Worm (Caenorhabditis elegans): ENCODE measurements around the gene mak-1.
A peak's percentile ranks its signal among the peaks of the same experiment; 100 is the strongest.

mak-1 gene

DNA sequence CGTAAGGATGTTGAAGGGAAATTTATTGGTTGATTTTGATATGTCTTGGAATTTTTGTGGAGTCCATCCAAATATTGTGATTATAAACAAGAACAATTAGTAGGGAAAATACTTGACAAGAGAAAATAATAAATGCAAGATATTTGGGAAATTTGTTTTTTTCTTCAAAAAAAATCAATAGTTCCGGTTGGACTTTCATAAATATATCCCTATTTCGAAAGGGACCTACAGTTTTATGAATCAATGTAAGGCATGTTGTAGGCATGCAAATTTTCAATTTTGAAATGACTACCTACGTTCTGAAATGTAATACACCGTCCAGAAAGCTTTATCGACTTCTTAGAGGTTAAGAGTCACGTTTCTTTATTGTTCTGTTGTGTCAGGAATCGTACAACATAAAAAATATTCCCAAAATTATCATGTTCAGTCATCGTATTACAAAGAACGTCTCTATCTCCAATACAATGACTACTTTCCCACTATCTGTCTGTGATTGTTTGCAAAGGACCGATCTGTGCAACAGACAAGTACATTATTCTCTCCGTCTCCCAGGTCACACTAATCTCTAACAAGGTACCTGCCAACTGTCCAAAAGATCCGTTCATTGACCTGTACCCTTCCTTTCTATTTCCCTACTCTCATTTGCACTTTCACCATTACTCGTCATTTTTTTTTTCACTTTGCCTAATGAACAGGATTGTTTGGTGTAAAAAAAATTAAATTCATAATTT, 46.1 kb downstream of the mak-1 start, which contains the start of gene F07H5.13 (continued):
- TF ChIP-seq cebp-1 (GFP tag; IDR thresholded peaks at IDR 0.05), result no peak
- TF ChIP-seq cebp-1 (tag; optimal IDR thresholded peaks at IDR 0.05), result peak; percentile 51
- TF ChIP-seq rpc-1 (optimal IDR thresholded peaks at IDR 0.05), result no peak
- no peak for TF ChIP-seq rpc-1 (tag; optimal IDR thresholded peaks at IDR 0.05)
- no peak for TF ChIP-seq F37B4.10 (GFP tag; IDR thresholded peaks at IDR 0.05)
- TF ChIP-seq T07F8.4 (tag; optimal IDR thresholded peaks at IDR 0.05), result no peak

DNA sequence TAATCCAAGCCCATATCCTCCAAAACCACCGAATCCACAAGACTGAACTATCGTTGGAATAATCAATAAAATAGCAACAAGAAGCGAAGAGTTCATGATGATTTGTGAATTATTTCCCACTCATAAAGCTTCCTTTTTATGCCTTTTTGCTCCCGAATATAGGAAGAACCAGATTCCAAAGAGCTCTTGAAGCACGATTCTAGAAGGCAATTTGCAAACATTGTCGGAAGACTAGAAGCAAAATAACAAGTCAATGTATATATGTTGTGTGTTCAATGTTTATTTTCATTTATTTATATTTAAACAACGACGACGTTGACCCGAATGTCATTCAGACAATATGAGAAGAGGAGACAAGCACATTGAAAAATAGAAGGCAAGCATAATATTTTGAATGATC, 48.8 kb downstream of the mak-1 start, which contains the start of gene idpa-2:
idpa-2 (minus strand) TSS at position 101 of the 400 bp plus-strand sequence.
- TF ChIP-seq ets-4 (GFP tag; optimal IDR thresholded peaks at IDR 0.05) (no peak), ceh-100 (GFP tag; IDR thresholded peaks at IDR 0.05) (no peak), chd-7 (tag; optimal IDR thresholded peaks at IDR 0.05) (no peak), rec-8 (tag; optimal IDR thresholded peaks at IDR 0.05) (no peak), ztf-18 (tag; optimal IDR thresholded peaks at IDR 0.05) (no peak), B0035.1 (tag; optimal IDR thresholded peaks at IDR 0.05) (no peak), snpc-1.1 (tag; optimal IDR thresholded peaks at IDR 0.05; ENCODE audit: insufficient read depth) (no peak)

DNA sequence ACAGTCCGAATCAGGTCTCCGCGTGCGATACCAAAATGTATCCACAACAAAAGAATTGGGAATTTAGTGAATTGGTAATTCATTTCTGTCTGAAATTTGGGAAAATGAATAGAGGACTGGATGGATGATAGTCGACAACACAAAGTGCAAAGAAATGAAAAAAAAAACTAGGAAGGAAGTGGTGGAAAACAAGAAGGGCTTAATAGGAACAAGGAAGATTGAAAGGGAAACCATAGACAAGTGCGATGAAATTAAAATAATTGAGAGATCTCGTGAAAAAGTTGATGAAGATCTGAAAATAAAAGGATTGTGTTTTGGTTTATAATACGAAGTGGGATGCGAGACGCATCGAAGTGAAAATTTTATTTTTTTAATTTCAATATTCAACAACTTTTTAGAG, 50.2 kb downstream of the mak-1 start, which contains the start of gene F07H5.7:
F07H5.7 (minus strand) TSS at position 101 of the 400 bp plus-strand sequence.
- TF ChIP-seq tlf-1 (GFP tag; optimal IDR thresholded peaks at IDR 0.05) (no peak), bed-2 (GFP tag; IDR thresholded peaks at IDR 0.05) (no peak), ets-4 (GFP tag; optimal IDR thresholded peaks at IDR 0.05) (no peak), efl-1 (GFP tag; optimal IDR thresholded peaks at IDR 0.05) (no peak), T07F8.4 (tag; optimal IDR thresholded peaks at IDR 0.05) (no peak), snpc-1.3 (tag; optimal IDR thresholded peaks at IDR 0.05; ENCODE audit: insufficient read depth) (no peak), Y56A3A.18 (GFP tag; IDR thresholded peaks at IDR 0.05) (no peak), unc-62 (GFP tag; optimal IDR thresholded peaks at IDR 0.05) (no peak), F23B12.7 (tag; optimal IDR thresholded peaks at IDR 0.05; ENCODE audit: insufficient read depth) (no peak), Y67H2A.10 (GFP tag; conservative IDR thresholded peaks at IDR 0.05) (no peak), D2030.7 (GFP tag; IDR thresholded peaks at IDR 0.05) (no peak), mes-4 (tag; optimal IDR thresholded peaks at IDR 0.05) (no peak)

DNA sequence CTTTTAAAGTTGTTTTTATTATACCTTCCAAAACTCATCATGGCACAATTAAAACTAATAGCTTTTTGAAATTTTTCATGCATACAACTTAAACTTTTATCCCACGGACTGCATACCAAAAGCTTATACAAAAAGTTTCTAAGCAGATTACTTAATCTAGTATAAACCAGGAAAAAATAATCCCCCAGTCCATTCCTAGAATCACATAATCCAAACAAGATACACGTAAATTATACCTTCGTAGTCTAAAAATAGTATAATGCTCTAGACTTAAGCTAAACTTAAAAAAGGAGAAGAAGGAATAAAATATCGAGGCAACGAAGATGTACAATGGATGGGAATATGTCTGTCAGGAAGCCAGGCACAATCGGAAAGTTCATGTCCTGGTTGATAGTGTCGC, 51.4 kb downstream of the mak-1 start:
- TF ChIP-seq lsy-27 (tag; optimal IDR thresholded peaks at IDR 0.05; ENCODE audit: borderline replicate concordance, insufficient read depth), result no peak
- no peak for TF ChIP-seq rpc-1 (optimal IDR thresholded peaks at IDR 0.05)
- TF ChIP-seq rpc-1 (tag; optimal IDR thresholded peaks at IDR 0.05), result no peak
- no peak for TF ChIP-seq K11D2.4 (GFP tag; IDR thresholded peaks at IDR 0.05)
- TF ChIP-seq F52B5.7 (tag; optimal IDR thresholded peaks at IDR 0.05), result no peak
- TF ChIP-seq B0035.1 (tag; optimal IDR thresholded peaks at IDR 0.05), result no peak
- no peak for TF ChIP-seq cebp-2 (GFP tag; IDR thresholded peaks at IDR 0.05)
- no peak for TF ChIP-seq sptf-2 (GFP tag; optimal IDR thresholded peaks at IDR 0.05)
- TF ChIP-seq B0261.1 (tag; optimal IDR thresholded peaks at IDR 0.05), result no peak
- TF ChIP-seq F55B11.4 (tag; optimal IDR thresholded peaks at IDR 0.05; ENCODE audit: borderline replicate concordance, insufficient read depth), result no peak
- TF ChIP-seq nhr-27 (tag; optimal IDR thresholded peaks at IDR 0.05), result no peak
- no peak for TF ChIP-seq sea-2 (GFP tag; IDR thresholded peaks at IDR 0.05)
- TF ChIP-seq madf-10 (tag; optimal IDR thresholded peaks at IDR 0.05), result no peak
- no peak for TF ChIP-seq ceh-40 (GFP tag; IDR thresholded peaks at IDR 0.05)
- TF ChIP-seq ztf-25 (GFP tag; IDR thresholded peaks at IDR 0.05), result no peak
- TF ChIP-seq nhr-179 (tag; optimal IDR thresholded peaks at IDR 0.05), result no peak
- TF ChIP-seq Y53G8AR.9 (GFP tag; conservative IDR thresholded peaks at IDR 0.05), result no peak
- TF ChIP-seq T26A5.8 (tag; optimal IDR thresholded peaks at IDR 0.05), result no peak
